Fruit fly (Drosophila melanogaster): ENCODE data around the gene CG14712.

dm6 chr3R:11606679-11607078, 21.9 kb upstream of the CG14712 start:
- TF ChIP-seq Mio (GFP tag; optimal IDR thresholded peaks at IDR 0.05) (no peak), Jra (GFP tag; optimal IDR thresholded peaks at IDR 0.05) (no peak)
